Worm (Caenorhabditis elegans) whole organism, mixed stage, embryonic: ENCODE results near the gene Y62H9A.15.

ENCODE experiments used
- flh-1 ChIP-seq: fragments of 200-800 bp; sonication (Bioruptor generic); optimal IDR thresholded peaks from 2 replicates; lab custom pipeline; 2018; ENCODE audit warnings: mild to moderate bottlenecking, missing genetic modification characterization, moderate library complexity, missing compliant biosample characterization
- ham-2 ChIP-seq: fragments of 200-800 bp; sonication (Bioruptor generic); optimal IDR thresholded peaks from 2 replicates; lab custom pipeline; 2018; ENCODE audit warnings: mild to moderate bottlenecking, missing genetic modification characterization, missing compliant biosample characterization
- lin-13 ChIP-seq: fragments of 150-350 bp; optimal IDR thresholded peaks from 2 replicates; lab custom pipeline; 2014; ENCODE audit warnings: missing biosample characterization, missing genetic modification characterization
- mab-5 ChIP-seq: fragments of 150-350 bp; optimal IDR thresholded peaks from 2 replicates; lab custom pipeline; 2014; ENCODE audit warnings: missing biosample characterization, missing genetic modification characterization
- nhr-12 ChIP-seq: fragments of 150-350 bp; optimal IDR thresholded peaks from 2 replicates; lab custom pipeline; 2014; ENCODE audit warnings: missing biosample characterization, missing genetic modification characterization
- nhr-76 ChIP-seq: sonication (generic microtip); optimal IDR thresholded peaks from 2 replicates; lab custom pipeline; 2017; ENCODE audit warnings: missing biosample characterization, missing genetic modification characterization
- pha-4 ChIP-seq: fragments of 150-350 bp; optimal IDR thresholded peaks from 2 replicates; lab custom pipeline; 2018; ENCODE audit warnings: missing biosample characterization, missing genetic modification reagents, missing genetic modification characterization
- unc-120 ChIP-seq: sonication (generic microtip); optimal IDR thresholded peaks from 2 replicates; lab custom pipeline; 2017; ENCODE audit warnings: missing genetic modification characterization, missing compliant biosample characterization; ENCODE audit not compliant: poor library complexity, severe bottlenecking

- TF ChIP-seq nhr-76 (tag; lab: Kevin White, UChicago) (no peak), mab-5 (no peak), lin-13 (tag; lab: Kevin White, UChicago) (no peak), unc-120 (tag; lab: Kevin White, UChicago) (no peak), nhr-12 (tag; lab: Kevin White, UChicago) (no peak), flh-1 (GFP tag; lab: Kevin White, UChicago) (no peak), pha-4 (no peak), ham-2 (no peak)
Measured at ce11 chrX:11869260-11869659, 40.7 kb downstream of the Y62H9A.15 start, which contains the start of gene dot-1.2.
